Worm (Caenorhabditis elegans) whole organism, L4 larva: Measurements from ENCODE around the gene C02G6.3.

Source experiments
- T26A8.4 ChIP-seq: fragments of 200-800 bp; sonication (Bioruptor generic); IDR thresholded peaks from 2 replicates; pipeline ENCODE4 v1.3.6; 2022; ENCODE audit warnings: missing genetic modification characterization, missing compliant biosample characterization
- ceh-28 ChIP-seq: fragments of 150-350 bp; optimal IDR thresholded peaks from 2 replicates; lab custom pipeline; 2014; ENCODE audit warnings: missing biosample characterization, missing genetic modification reagents, missing genetic modification characterization
- egl-27 ChIP-seq: sonication (generic microtip); optimal IDR thresholded peaks from 3 replicates; lab custom pipeline; 2017; ENCODE audit warnings: missing biosample characterization, missing genetic modification reagents, missing genetic modification characterization
- lin-29 ChIP-seq: fragments of 200-800 bp; sonication (Bioruptor generic); IDR thresholded peaks from 2 replicates; pipeline ENCODE4 v1.3.6; 2022; ENCODE audit warnings: missing genetic modification reagents, missing genetic modification characterization, missing compliant biosample characterization
- lir-3 ChIP-seq: sonication (generic microtip); optimal IDR thresholded peaks from 2 replicates; lab custom pipeline; 2016; ENCODE audit warnings: mild to moderate bottlenecking, missing genetic modification characterization, missing compliant biosample characterization
- mdl-1 ChIP-seq, 2 experiments: fragments of 150-350 bp in 1 of 2; sonication (generic microtip) in 1 of 2; optimal IDR thresholded peaks; 2 replicates each; lab custom pipeline; 2014 to 2017; ENCODE audit warnings: missing biosample characterization in 2 of 2, missing genetic modification characterization in 2 of 2
- nhr-11 ChIP-seq: fragments of 150-350 bp; optimal IDR thresholded peaks from 2 replicates; lab custom pipeline; 2014; ENCODE audit warnings: missing biosample characterization, missing genetic modification characterization
- nhr-6 ChIP-seq: fragments of 150-350 bp; optimal IDR thresholded peaks from 2 replicates; lab custom pipeline; 2014; ENCODE audit warnings: missing biosample characterization, missing genetic modification characterization
- nhr-77 ChIP-seq: fragments of 150-350 bp; optimal IDR thresholded peaks from 2 replicates; lab custom pipeline; 2014; ENCODE audit warnings: missing biosample characterization, missing genetic modification characterization
- snpc-4 ChIP-seq: fragments of 150-350 bp; optimal IDR thresholded peaks from 2 replicates; lab custom pipeline; 2014; ENCODE audit warnings: missing biosample characterization, missing genetic modification characterization
- unc-130 ChIP-seq: sonication (generic microtip); optimal IDR thresholded peaks from 2 replicates; lab custom pipeline; 2016; ENCODE audit warnings: missing genetic modification reagents, missing genetic modification characterization, missing compliant biosample characterization
- zfp-3 ChIP-seq: fragments of 200-800 bp; sonication (Bioruptor generic); conservative IDR thresholded peaks from 2 replicates; pipeline ENCODE4 v1.3.6; 2022; ENCODE audit warnings: missing genetic modification reagents, missing genetic modification characterization, missing compliant biosample characterization

- TF ChIP-seq snpc-4: no peak
- no peak for TF ChIP-seq mdl-1 (tag; optimal IDR thresholded peaks at IDR 0.05; lab: Kevin White, UChicago)
- no peak for TF ChIP-seq nhr-11
- TF ChIP-seq zfp-3 (GFP tag; lab: Robert Waterston, UW): no peak
- TF ChIP-seq T26A8.4: no peak
- no peak for TF ChIP-seq unc-130 (GFP tag; lab: Kevin White, UChicago)
- TF ChIP-seq nhr-77: no peak
- TF ChIP-seq ceh-28 (tag; lab: Kevin White, UChicago): no peak
- no peak for TF ChIP-seq nhr-6 (tag; lab: Kevin White, UChicago)
- TF ChIP-seq lin-29 (GFP tag; lab: Robert Waterston, UW): no peak
- no peak for TF ChIP-seq egl-27 (tag; lab: Kevin White, UChicago)
- TF ChIP-seq lir-3: no peak
Measured at ce11 chrV:5893015-5893414, 12.9 kb downstream of the C02G6.3 start, which contains the start of gene C04E6.7.
